Fruit fly (Drosophila melanogaster): ENCODE results near the gene CG33493.
A peak's percentile ranks its signal among the peaks of the same experiment; 100 is the strongest.

The CG33493 gene

dm6 chr3L:10737123-10737709, 44.2 kb upstream of the CG33493 start (continued):
- TF ChIP-seq Fer3 (tag; optimal IDR thresholded peaks at IDR 0.05): no peak
- peak; percentile 92 for TF ChIP-seq Vsx1 (GFP tag; optimal IDR thresholded peaks at IDR 0.05)
- TF ChIP-seq CG1233 (GFP tag; optimal IDR thresholded peaks at IDR 0.05): peak; percentile 42
- no peak for TF ChIP-seq CG10267 (tag; optimal IDR thresholded peaks at IDR 0.05)
- peak; percentile 62 for TF ChIP-seq CG17912 (GFP tag; optimal IDR thresholded peaks at IDR 0.05)
- peak; percentile 33 for TF ChIP-seq Oli (tag; optimal IDR thresholded peaks at IDR 0.05)
- TF ChIP-seq Asciz (GFP tag; optimal IDR thresholded peaks at IDR 0.05): peak; percentile 64
- 0 out of 4 replicates have a peak, but pooled peaks have one; percentile 25 for TF ChIP-seq Dll (GFP tag; IDR thresholded peaks at IDR 0.05; ENCODE audit: partially characterized antibody)
- TF ChIP-seq CG8765 (GFP tag; IDR thresholded peaks at IDR 0.05): no peak
- peak; percentile 58 for TF ChIP-seq crol (GFP tag; IDR thresholded peaks at IDR 0.05)
- TF ChIP-seq dm (GFP tag; optimal IDR thresholded peaks at IDR 0.05): no peak
- TF ChIP-seq Deaf1 (tag; optimal IDR thresholded peaks at IDR 0.05): peak; percentile 94
- TF ChIP-seq MBD-R2 (GFP tag; IDR thresholded peaks at IDR 0.05): no peak
- peak; percentile 9 for TF ChIP-seq Sry-β (GFP tag; optimal IDR thresholded peaks at IDR 0.05)
- peak; percentile 98 to 100 for TF ChIP-seq Trl (optimal IDR thresholded peaks at IDR 0.05)
- peak; percentile 66 for TF ChIP-seq Trl (GFP tag; optimal IDR thresholded peaks at IDR 0.05)
- peak; percentile 74 for TF ChIP-seq ab (GFP tag; optimal IDR thresholded peaks at IDR 0.05)
- peak; percentile 99 for TF ChIP-seq mirr (GFP tag; optimal IDR thresholded peaks at IDR 0.05)
- TF ChIP-seq ftz-f1 (GFP tag; optimal IDR thresholded peaks at IDR 0.05): peak; percentile 36
- no peak for TF ChIP-seq Fer2 (tag; optimal IDR thresholded peaks at IDR 0.05)
- TF ChIP-seq CG14965 (GFP tag; optimal IDR thresholded peaks at IDR 0.05; ENCODE audit: borderline replicate concordance): no peak
- peak; percentile 62 for TF ChIP-seq schlank (tag; optimal IDR thresholded peaks at IDR 0.05)
- TF ChIP-seq CG5180 (GFP tag; optimal IDR thresholded peaks at IDR 0.05): peak; percentile 96
- TF ChIP-seq dmrt99B (tag; optimal IDR thresholded peaks at IDR 0.05): peak; percentile 43
- TF ChIP-seq klu (GFP tag; IDR thresholded peaks at IDR 0.05): no peak
- TF ChIP-seq Meics (GFP tag; optimal IDR thresholded peaks at IDR 0.05): peak; percentile 35
- no peak for TF ChIP-seq CG13123 (GFP tag; optimal IDR thresholded peaks at IDR 0.05)
- TF ChIP-seq Hey (tag; optimal IDR thresholded peaks at IDR 0.05): peak; percentile 66
- no peak for TF ChIP-seq TFAM (GFP tag; optimal IDR thresholded peaks at IDR 0.05)
- peak; percentile 69 for TF ChIP-seq CrebB (tag; optimal IDR thresholded peaks at IDR 0.05)
- TF ChIP-seq Atf6 (GFP tag; IDR thresholded peaks at IDR 0.05): peak; percentile 51; the same call in 1 of the 2 replicates
- peak; percentile 89 for TF ChIP-seq exex (tag; optimal IDR thresholded peaks at IDR 0.05)
- peak; percentile 29 for TF ChIP-seq CG15479 (GFP tag; optimal IDR thresholded peaks at IDR 0.05)
- no peak; the same call in 1 of the 2 replicates for TF ChIP-seq CG6689 (GFP tag; IDR thresholded peaks at IDR 0.05)
- TF ChIP-seq pros (GFP tag; optimal IDR thresholded peaks at IDR 0.05): peak; percentile 93
- peak; percentile 100 for TF ChIP-seq CG4424 (GFP tag; optimal IDR thresholded peaks at IDR 0.05)
- TF ChIP-seq Eip74EF (GFP tag; optimal IDR thresholded peaks at IDR 0.05): peak in 1 of 2 experiments; percentile 28
- TF ChIP-seq CG3995 (GFP tag; optimal IDR thresholded peaks at IDR 0.05): no peak
- TF ChIP-seq fd64A (GFP tag; optimal IDR thresholded peaks at IDR 0.05): peak; percentile 63
- TF ChIP-seq CG12659 (GFP tag; optimal IDR thresholded peaks at IDR 0.05): peak; percentile 21
- no peak for TF ChIP-seq CG17328 (GFP tag; IDR thresholded peaks at IDR 0.05)
- TF ChIP-seq odd (GFP tag; optimal IDR thresholded peaks at IDR 0.05): peak; percentile 25
- peak; percentile 55 for TF ChIP-seq Nf-YB (GFP tag; optimal IDR thresholded peaks at IDR 0.05)
- TF ChIP-seq CG12219 (GFP tag; optimal IDR thresholded peaks at IDR 0.05): peak; percentile 58
- peak; percentile 96 for TF ChIP-seq cg (GFP tag; optimal IDR thresholded peaks at IDR 0.05)
- TF ChIP-seq caup (GFP tag; optimal IDR thresholded peaks at IDR 0.05; ENCODE audit: severe bottlenecking): peak; percentile 30
- TF ChIP-seq CG7987 (GFP tag; optimal IDR thresholded peaks at IDR 0.05): peak; percentile 71
- 0 out of 2 replicates have a peak, but pooled peaks have one; percentile 26 for TF ChIP-seq Scr (GFP tag; IDR thresholded peaks at IDR 0.05; ENCODE audit: partially characterized antibody)

All from whole organism, embryonic.